Worm (Caenorhabditis elegans): ENCODE results near the gene clec-149.

The clec-149 gene

ce11 chrIII:853859-854359 is 30.9 kb downstream of the clec-149 start, which contains the start of the genes rnp-5 and tag-51:
Gene rnp-5, minus strand, starts transcription at chrIII:853909.
Gene tag-51, plus strand, starts transcription at chrIII:854221.
- no peak for TF ChIP-seq pat-9 (tag; optimal IDR thresholded peaks at IDR 0.05)
- no peak for TF ChIP-seq pqm-1 (tag; optimal IDR thresholded peaks at IDR 0.05)
- TF ChIP-seq rnt-1 (tag; optimal IDR thresholded peaks at IDR 0.05): no peak
- no peak for TF ChIP-seq pha-2 (tag; optimal IDR thresholded peaks at IDR 0.05)
- TF ChIP-seq K02D7.2 (tag; optimal IDR thresholded peaks at IDR 0.05): no peak
- no peak for TF ChIP-seq tbx-7 (tag; optimal IDR thresholded peaks at IDR 0.05)
- TF ChIP-seq elt-4 (tag; optimal IDR thresholded peaks at IDR 0.05): no peak
- no peak for TF ChIP-seq pha-4 (tag; optimal IDR thresholded peaks at IDR 0.05)
- TF ChIP-seq lin-11 (tag; optimal IDR thresholded peaks at IDR 0.05): no peak
- no peak for TF ChIP-seq Y22D7AL.16 (tag; optimal IDR thresholded peaks at IDR 0.05)
- no peak for TF ChIP-seq pros-1 (tag; optimal IDR thresholded peaks at IDR 0.05)
- no peak for TF ChIP-seq ceh-24 (tag; optimal IDR thresholded peaks at IDR 0.05)
- TF ChIP-seq C08G9.2 (tag; optimal IDR thresholded peaks at IDR 0.05): no peak
- no peak for TF ChIP-seq C38D4.7 (GFP tag; optimal IDR thresholded peaks at IDR 0.05)

ce11 chrIII:856260-856659 is 33.2 kb downstream of the clec-149 start, which contains the start of gene K02F3.12:
Gene K02F3.12, plus strand, starts transcription at chrIII:856560.
- TF ChIP-seq pha-2 (tag; optimal IDR thresholded peaks at IDR 0.05) (no peak), npax-4 (tag; optimal IDR thresholded peaks at IDR 0.05) (no peak)

- TF ChIP-seq hlh-13 (GFP tag; optimal IDR thresholded peaks at IDR 0.05) (no peak), nhr-232 (tag; optimal IDR thresholded peaks at IDR 0.05) (no peak), pag-3 (tag; optimal IDR thresholded peaks at IDR 0.05; ENCODE audit: borderline replicate concordance) (no peak), ceh-22 (tag; optimal IDR thresholded peaks at IDR 0.05) (no peak), odd-2 (tag; optimal IDR thresholded peaks at IDR 0.05) (no peak), unc-86 (tag; optimal IDR thresholded peaks at IDR 0.05) (no peak), unc-42 (tag; optimal IDR thresholded peaks at IDR 0.05) (no peak), lin-11 (tag; optimal IDR thresholded peaks at IDR 0.05) (no peak), zip-5 (tag; optimal IDR thresholded peaks at IDR 0.05) (no peak)
Observed at ce11 chrIII:856908-857307, 33.9 kb downstream of the clec-149 start.

- TF ChIP-seq elt-2 (tag; optimal IDR thresholded peaks at IDR 0.05): no peak
- TF ChIP-seq ztf-16 (tag; optimal IDR thresholded peaks at IDR 0.05): no peak
- TF ChIP-seq fkh-6 (tag; optimal IDR thresholded peaks at IDR 0.05): no peak
- TF ChIP-seq tbx-2 (tag; optimal IDR thresholded peaks at IDR 0.05): no peak
- no peak for TF ChIP-seq ceh-48 (tag; optimal IDR thresholded peaks at IDR 0.05)
- TF ChIP-seq sox-2 (GFP tag; IDR thresholded peaks at IDR 0.05): no peak
- TF ChIP-seq lim-6 (tag; optimal IDR thresholded peaks at IDR 0.05): no peak
Observed at ce11 chrIII:859898-860297, 36.9 kb downstream of the clec-149 start, which contains the start of gene exos-4.2. Gene exos-4.2, plus strand, starts transcription at chrIII:860198.

ce11 chrIII:861819-862356 is 38.9 kb downstream of the clec-149 start, which contains the start of gene arx-4:
Gene arx-4, plus strand, starts transcription at chrIII:862306.
- TF ChIP-seq ceh-18 (tag; optimal IDR thresholded peaks at IDR 0.05) (no peak), ceh-31 (tag; optimal IDR thresholded peaks at IDR 0.05) (peak; percentile 28), unc-42 (tag; optimal IDR thresholded peaks at IDR 0.05) (peak; percentile 95)

ce11 chrIII:868866-869265 is 45.8 kb downstream of the clec-149 start:
- TF ChIP-seq pha-4 (tag; optimal IDR thresholded peaks at IDR 0.05): no peak
- no peak for TF ChIP-seq T23F11.4 (GFP tag; optimal IDR thresholded peaks at IDR 0.05)
- no peak for TF ChIP-seq ref-2 (tag; optimal IDR thresholded peaks at IDR 0.05)
- no peak for TF ChIP-seq F13H6.1 (tag; optimal IDR thresholded peaks at IDR 0.05)
- no peak for TF ChIP-seq unc-55 (GFP tag; optimal IDR thresholded peaks at IDR 0.05)
- no peak for TF ChIP-seq C38D4.7 (GFP tag; optimal IDR thresholded peaks at IDR 0.05)
- TF ChIP-seq hlh-30 (tag; optimal IDR thresholded peaks at IDR 0.05; ENCODE audit: insufficient read depth): no peak
- no peak for TF ChIP-seq sox-4 (tag; optimal IDR thresholded peaks at IDR 0.05)
- TF ChIP-seq K02D7.2 (tag; optimal IDR thresholded peaks at IDR 0.05): no peak

Measured in whole organism, late embryonic.